Fruit fly (Drosophila melanogaster) Kc167 (cell line): ENCODE measurements around the gene Dop1R2.

Experiments used
- Myc ChIP-seq: fragments of >200 bp; optimal IDR thresholded peaks from 2 replicates; lab custom pipeline; 2017; ENCODE audit warnings: missing external identifiers
- Sin3A ChIP-seq: fragments of >200 bp; optimal IDR thresholded peaks from 2 replicates; lab custom pipeline; 2018; ENCODE audit warnings: missing external identifiers
- h ChIP-seq: fragments of >200 bp; optimal IDR thresholded peaks from 3 replicates; lab custom pipeline; 2018; ENCODE audit warnings: missing external identifiers
- insv ChIP-seq: fragments of >200 bp; optimal IDR thresholded peaks from 3 replicates; lab custom pipeline; 2018; ENCODE audit warnings: missing external identifiers
- psq ChIP-seq: fragments of >200 bp; optimal IDR thresholded peaks from 2 replicates; lab custom pipeline; 2017; ENCODE audit warnings: missing external identifiers
- ttk ChIP-seq: sonication (Bioruptor generic); optimal IDR thresholded peaks from 2 replicates; lab custom pipeline; 2017; ENCODE audit warnings: missing external identifiers

dm6 chr3R:29589662-29590061, 70.1 kb downstream of the Dop1R2 start, which contains the start of gene CG11470:
- no peak for TF ChIP-seq ttk
- no peak for TF ChIP-seq psq
- TF ChIP-seq Myc (lab: Kevin White, UChicago), result no peak
- TF ChIP-seq insv (lab: Kevin White, UChicago), result no peak
- no peak for TF ChIP-seq Sin3A
- TF ChIP-seq h (lab: Kevin White, UChicago), result no peak
